Fruit fly (Drosophila melanogaster) whole organism, embryonic: ENCODE results near the gene mbm.

ENCODE experiments used
- CG10267 ChIP-seq: fragments of 200-800 bp; sonication (Bioruptor generic); optimal IDR thresholded peaks from 2 replicates; lab custom pipeline; 2018; ENCODE audit warnings: missing biosample characterization, mild to moderate bottlenecking, missing genetic modification characterization, moderate library complexity
- CG11723 ChIP-seq: fragments of 200-800 bp; sonication (Bioruptor generic); optimal IDR thresholded peaks from 2 replicates; lab custom pipeline; 2017; ENCODE audit warnings: missing biosample characterization, mild to moderate bottlenecking, missing genetic modification characterization
- CG1233 ChIP-seq: fragments of 200-800 bp; sonication (Bioruptor generic); optimal IDR thresholded peaks from 4 replicates; lab custom pipeline; 2018; ENCODE audit warnings: missing biosample characterization, mild to moderate bottlenecking, missing genetic modification characterization
- CG13287 ChIP-seq: fragments of 200-800 bp; sonication (Bioruptor generic); IDR thresholded peaks from 2 replicates; pipeline ENCODE4 v1.3.6; 2022; ENCODE audit warnings: missing biosample characterization, missing genetic modification characterization; ENCODE audit not compliant: partially characterized antibody
- CG13296 ChIP-seq: fragments of 200-800 bp; sonication (Bioruptor generic); optimal IDR thresholded peaks from 3 replicates; lab custom pipeline; 2018; ENCODE audit warnings: missing biosample characterization, mild to moderate bottlenecking, missing genetic modification characterization
- CG13424 ChIP-seq: fragments of 200-800 bp; sonication (Bioruptor generic); optimal IDR thresholded peaks from 2 replicates; lab custom pipeline; 2019; ENCODE audit warnings: missing biosample characterization, mild to moderate bottlenecking, missing genetic modification characterization, moderate library complexity
- CG15073 ChIP-seq: fragments of 200-800 bp; sonication (Bioruptor generic); optimal IDR thresholded peaks from 2 replicates; lab custom pipeline; 2016; ENCODE audit warnings: missing biosample characterization, missing genetic modification characterization
- CG15601 ChIP-seq: fragments of 200-800 bp; sonication (Bioruptor generic); optimal IDR thresholded peaks from 3 replicates; lab custom pipeline; 2019; ENCODE audit warnings: missing biosample characterization, mild to moderate bottlenecking, missing genetic modification characterization, moderate library complexity
- CG16815 ChIP-seq: fragments of 200-800 bp; sonication (Bioruptor generic); optimal IDR thresholded peaks from 3 replicates; lab custom pipeline; 2017; ENCODE audit warnings: missing biosample characterization, mild to moderate bottlenecking, missing genetic modification characterization
- CG17612 ChIP-seq: fragments of 200-800 bp; sonication (Bioruptor generic); IDR thresholded peaks from 2 replicates; pipeline ENCODE4 v1.3.6; 2022; ENCODE audit warnings: missing biosample characterization, missing genetic modification characterization
- CG17802 ChIP-seq: fragments of 200-800 bp; sonication (Bioruptor generic); optimal IDR thresholded peaks from 2 replicates; lab custom pipeline; 2018; ENCODE audit warnings: missing biosample characterization, mild to moderate bottlenecking, missing genetic modification characterization, moderate library complexity
- CG1832 ChIP-seq: fragments of 200-800 bp; sonication (Bioruptor generic); optimal IDR thresholded peaks from 2 replicates; lab custom pipeline; 2017; ENCODE audit warnings: missing biosample characterization, mild to moderate bottlenecking, missing genetic modification characterization, inconsistent platforms
- CG2120 ChIP-seq: fragments of 200-800 bp; sonication (Bioruptor generic); optimal IDR thresholded peaks from 3 replicates; lab custom pipeline; 2016; ENCODE audit warnings: missing biosample characterization, missing genetic modification characterization
- CG2129 ChIP-seq: fragments of 200-800 bp; sonication (Bioruptor generic); IDR thresholded peaks from 2 replicates; pipeline ENCODE4 v1.3.6; 2022; ENCODE audit warnings: missing biosample characterization, missing genetic modification characterization; ENCODE audit not compliant: partially characterized antibody
- CG2875 ChIP-seq: fragments of 200-800 bp; sonication (Bioruptor generic); optimal IDR thresholded peaks from 2 replicates; lab custom pipeline; 2017; ENCODE audit warnings: missing biosample characterization, mild to moderate bottlenecking, missing genetic modification characterization, missing genetic modification reagents
- CG33557 ChIP-seq: fragments of 200-800 bp; sonication (Bioruptor generic); optimal IDR thresholded peaks from 2 replicates; lab custom pipeline; 2019; ENCODE audit warnings: missing biosample characterization, mild to moderate bottlenecking, missing genetic modification characterization, moderate library complexity
- CG6765 ChIP-seq: fragments of 200-800 bp; sonication (Bioruptor generic); optimal IDR thresholded peaks from 3 replicates; lab custom pipeline; 2017; ENCODE audit warnings: missing biosample characterization, mild to moderate bottlenecking, missing genetic modification characterization
- CG7372 ChIP-seq: fragments of 200-800 bp; sonication (Bioruptor generic); IDR thresholded peaks from 2 replicates; pipeline ENCODE4 v1.3.6; 2022; ENCODE audit warnings: missing biosample characterization, missing genetic modification characterization
- CG7745 ChIP-seq: fragments of 200-800 bp; sonication (Bioruptor generic); optimal IDR thresholded peaks from 2 replicates; lab custom pipeline; 2018; ENCODE audit warnings: missing biosample characterization, mild to moderate bottlenecking, missing genetic modification characterization, moderate library complexity
- CG8089 ChIP-seq: fragments of 200-800 bp; sonication (Bioruptor generic); optimal IDR thresholded peaks from 3 replicates; lab custom pipeline; 2016; ENCODE audit warnings: missing biosample characterization, missing genetic modification characterization
- CG8290 ChIP-seq, 3 experiments: fragments of 200-800 bp; sonication (Bioruptor generic); optimal IDR thresholded peaks; 2 replicates each; lab custom pipeline; 2016 to 2019; ENCODE audit warnings: missing biosample characterization in 3 of 3, missing genetic modification characterization in 3 of 3, mild to moderate bottlenecking in 2 of 3, moderate library complexity in 1 of 3
- CG9437 ChIP-seq: fragments of 200-800 bp; sonication (Bioruptor generic); optimal IDR thresholded peaks from 2 replicates; lab custom pipeline; 2018; ENCODE audit warnings: missing biosample characterization, mild to moderate bottlenecking, missing genetic modification characterization
- D19A ChIP-seq: fragments of 200-800 bp; optimal IDR thresholded peaks from 3 replicates; lab custom pipeline; 2019; ENCODE audit warnings: missing biosample characterization, mild to moderate bottlenecking, missing genetic modification characterization, moderate library complexity
- Doc3 ChIP-seq: fragments of 200-800 bp; sonication (Bioruptor generic); IDR thresholded peaks from 3 replicates; pipeline ENCODE4 v1.3.6; 2022; ENCODE audit warnings: missing biosample characterization, missing genetic modification characterization; ENCODE audit not compliant: partially characterized antibody
- Fer3 ChIP-seq: fragments of 200-800 bp; sonication (Bioruptor generic); optimal IDR thresholded peaks from 2 replicates; lab custom pipeline; 2018; ENCODE audit warnings: missing biosample characterization, mild to moderate bottlenecking, missing genetic modification characterization, moderate library complexity
- H2.0 ChIP-seq: fragments of 200-800 bp; sonication (Bioruptor generic); IDR thresholded peaks from 2 replicates; pipeline ENCODE4 v1.3.6; 2022; ENCODE audit warnings: missing biosample characterization, missing genetic modification characterization
- Med ChIP-seq: fragments of 200-800 bp; sonication (Bioruptor generic); peaks from one replicate; lab custom pipeline; 2016; ENCODE audit warnings: missing biosample characterization, missing genetic modification characterization, mild to moderate bottlenecking, inconsistent platforms, moderate library complexity
- Poxn ChIP-seq: fragments of 200-800 bp; sonication (Bioruptor generic); IDR thresholded peaks from 2 replicates; pipeline ENCODE4 v1.3.6; 2022; ENCODE audit warnings: missing biosample characterization, missing genetic modification characterization
- Rx ChIP-seq: fragments of 200-800 bp; sonication (Bioruptor generic); IDR thresholded peaks from 2 replicates; pipeline ENCODE4 v1.3.6; 2022; ENCODE audit warnings: missing biosample characterization, missing genetic modification characterization
- Sry-β ChIP-seq: fragments of 200-800 bp; sonication (Bioruptor generic); optimal IDR thresholded peaks from 2 replicates; lab custom pipeline; 2018; ENCODE audit warnings: missing biosample characterization, mild to moderate bottlenecking, missing genetic modification characterization, moderate library complexity
- Xrp1 ChIP-seq: fragments of 200-800 bp; sonication (Bioruptor generic); IDR thresholded peaks from 2 replicates; pipeline ENCODE4 v1.3.6; 2022; ENCODE audit warnings: missing biosample characterization, missing genetic modification characterization
- ara ChIP-seq: fragments of 200-800 bp; sonication (Bioruptor generic); IDR thresholded peaks from 2 replicates; pipeline ENCODE4 v1.3.6; 2022; ENCODE audit warnings: missing biosample characterization, missing genetic modification characterization
- bbx ChIP-seq: fragments of 200-800 bp; sonication (Bioruptor generic); IDR thresholded peaks from 2 replicates; pipeline ENCODE4 v1.3.6; 2022; ENCODE audit warnings: missing biosample characterization, missing genetic modification characterization; ENCODE audit not compliant: partially characterized antibody
- btn ChIP-seq: fragments of 200-800 bp; sonication (Bioruptor generic); optimal IDR thresholded peaks from 2 replicates; lab custom pipeline; 2016; ENCODE audit warnings: missing biosample characterization, missing genetic modification characterization
- cas ChIP-seq: fragments of 200-800 bp; sonication (Bioruptor generic); IDR thresholded peaks from 2 replicates; pipeline ENCODE4 v1.3.6; 2022; ENCODE audit warnings: missing biosample characterization, missing genetic modification characterization
- ci ChIP-seq: fragments of 200-800 bp; sonication (Bioruptor generic); IDR thresholded peaks from 3 replicates; pipeline ENCODE4 v1.3.6; 2022; ENCODE audit warnings: missing biosample characterization, missing genetic modification characterization
- crc ChIP-seq: fragments of 200-800 bp; sonication (Bioruptor generic); optimal IDR thresholded peaks from 2 replicates; lab custom pipeline; 2016; ENCODE audit warnings: missing biosample characterization, missing genetic modification characterization
- crp ChIP-seq, 2 experiments: fragments of 200-800 bp; sonication (Bioruptor generic); optimal IDR thresholded peaks; 2 replicates in 1 of 2; 3 replicates in 1 of 2; lab custom pipeline; 2017; ENCODE audit warnings: missing biosample characterization in 2 of 2, missing genetic modification characterization in 2 of 2, mild to moderate bottlenecking in 1 of 2, moderate library complexity in 1 of 2
- dmrt99B ChIP-seq: fragments of 200-800 bp; sonication (Bioruptor generic); optimal IDR thresholded peaks from 2 replicates; lab custom pipeline; 2018; ENCODE audit warnings: missing biosample characterization, mild to moderate bottlenecking, missing genetic modification characterization, moderate library complexity
- ems ChIP-seq: fragments of 200-800 bp; sonication (Bioruptor generic); optimal IDR thresholded peaks from 3 replicates; lab custom pipeline; 2016; ENCODE audit warnings: missing biosample characterization, missing genetic modification characterization
- hb ChIP-seq: fragments of 200-800 bp; sonication (Bioruptor generic); IDR thresholded peaks from 3 replicates; pipeline ENCODE4 v1.3.6; 2022; ENCODE audit warnings: missing biosample characterization, missing genetic modification characterization; ENCODE audit not compliant: partially characterized antibody
- jing ChIP-seq: fragments of 200-800 bp; sonication (Bioruptor generic); optimal IDR thresholded peaks from 2 replicates; lab custom pipeline; 2018; ENCODE audit warnings: missing biosample characterization, mild to moderate bottlenecking, missing genetic modification characterization
- knrl ChIP-seq: fragments of 200-800 bp; sonication (Bioruptor generic); IDR thresholded peaks from 3 replicates; pipeline ENCODE4 v1.3.6; 2022; ENCODE audit warnings: missing biosample characterization, missing genetic modification characterization; ENCODE audit not compliant: partially characterized antibody
- lab ChIP-seq: fragments of 200-800 bp; sonication (Bioruptor generic); optimal IDR thresholded peaks from 3 replicates; lab custom pipeline; 2017; ENCODE audit warnings: missing biosample characterization, missing genetic modification characterization, mild to moderate bottlenecking, moderate library complexity, missing genetic modification reagents
- maf-S ChIP-seq: fragments of 200-800 bp; sonication (Bioruptor generic); optimal IDR thresholded peaks from 2 replicates; lab custom pipeline; 2016; ENCODE audit warnings: missing biosample characterization, missing genetic modification characterization
- nmo ChIP-seq: fragments of 200-800 bp; sonication (Bioruptor generic); optimal IDR thresholded peaks from 2 replicates; lab custom pipeline; 2018; ENCODE audit warnings: missing biosample characterization, mild to moderate bottlenecking, missing genetic modification characterization, moderate library complexity
- so ChIP-seq: fragments of 200-800 bp; sonication (Bioruptor generic); IDR thresholded peaks from 3 replicates; pipeline ENCODE4 v1.3.6; 2022; ENCODE audit warnings: missing biosample characterization, missing genetic modification characterization
- sob ChIP-seq: fragments of 200-800 bp; sonication (Bioruptor generic); IDR thresholded peaks from 2 replicates; pipeline ENCODE4 v1.3.6; 2022; ENCODE audit warnings: missing biosample characterization, missing genetic modification characterization

Gene mbm

DNA sequence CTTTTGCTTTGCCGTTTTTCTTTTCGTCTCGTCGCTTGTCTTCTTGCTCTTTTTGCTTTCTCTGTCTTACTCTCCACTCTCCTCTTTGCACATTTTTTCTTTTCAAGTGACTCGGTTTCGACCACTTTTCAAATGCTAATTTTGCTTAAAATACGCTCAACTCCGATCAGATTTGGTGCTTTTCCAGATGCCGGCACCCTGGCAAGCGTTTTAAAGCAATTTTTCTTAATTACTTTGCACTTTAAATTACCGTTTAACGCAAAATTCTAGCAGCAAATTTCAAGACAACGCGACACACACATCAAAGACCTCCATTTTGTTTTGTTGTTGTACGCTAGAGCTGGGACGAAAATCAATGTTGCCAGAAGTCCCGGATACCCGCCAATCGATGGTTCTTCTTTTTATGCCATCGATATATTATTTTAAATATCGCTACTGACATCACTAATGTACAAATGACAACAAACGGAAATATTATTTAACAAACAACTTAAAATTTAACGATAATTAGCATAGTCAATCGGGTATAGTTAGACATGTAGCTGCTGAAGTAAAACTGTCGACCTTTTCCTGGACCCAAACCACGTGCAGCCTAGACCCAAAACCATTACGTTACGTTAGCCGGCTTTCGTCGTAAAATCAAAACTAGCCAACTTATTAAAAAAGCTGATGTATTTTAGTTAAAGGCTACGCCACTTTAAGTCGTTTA is 22.9 kb downstream of the mbm start, which contains the start of gene kis (continued):
- TF ChIP-seq Med (GFP tag; lab: Kevin White, UChicago) (peak; percentile 91), crp (GFP tag; optimal IDR thresholded peaks at IDR 0.05; lab: Kevin White, UChicago) (peak in 1 of 2 experiments; percentile 3), CG13296 (peak; percentile 30), crc (GFP tag; lab: Kevin White, UChicago) (no peak), CG1832 (no peak), bbx (peak; percentile 98), so (peak; percentile 41; the same call in 1 of the 3 replicates), CG11723 (no peak), Rx (GFP tag; lab: Robert Waterston, UW) (no peak), CG1233 (GFP tag; lab: Kevin White, UChicago) (no peak), CG8290 (GFP tag; optimal IDR thresholded peaks at IDR 0.05; lab: Kevin White, UChicago) (peak; percentile 49), CG8290 (tag; optimal IDR thresholded peaks at IDR 0.05; lab: Kevin White, UChicago) (peak in 1 of 2 experiments; percentile 60), CG13424 (tag; lab: Kevin White, UChicago) (peak; percentile 22), CG15601 (tag; lab: Kevin White, UChicago) (peak; percentile 54), CG15073 (no peak), ara (GFP tag; lab: Robert Waterston, UW) (no peak), lab (GFP tag; lab: Kevin White, UChicago) (peak; percentile 66), knrl (GFP tag; lab: Robert Waterston, UW) (peak; percentile 98), CG2875 (GFP tag; lab: Kevin White, UChicago) (no peak), dmrt99B (no peak), Xrp1 (GFP tag; lab: Robert Waterston, UW) (no peak; the same call in 1 of the 2 replicates), CG33557 (GFP tag; lab: Kevin White, UChicago) (peak; percentile 8), CG10267 (tag; lab: Kevin White, UChicago) (peak; percentile 72), H2.0 (GFP tag; lab: Robert Waterston, UW) (no peak), ci (GFP tag; lab: Robert Waterston, UW) (peak; percentile 34; the same call in 1 of the 3 replicates), cas (GFP tag; lab: Robert Waterston, UW) (no peak), CG7372 (GFP tag; lab: Robert Waterston, UW) (no peak), ems (GFP tag; lab: Kevin White, UChicago) (no peak), Doc3 (GFP tag; lab: Robert Waterston, UW) (peak; percentile 95), CG7745 (tag; lab: Kevin White, UChicago) (peak; percentile 73), D19A (peak; percentile 22), CG17802 (tag; lab: Kevin White, UChicago) (no peak), Fer3 (tag; lab: Kevin White, UChicago) (peak; percentile 37), CG16815 (GFP tag; lab: Kevin White, UChicago) (no peak), CG13287 (GFP tag; lab: Robert Waterston, UW) (peak; percentile 98), Sry-β (GFP tag; lab: Kevin White, UChicago) (peak; percentile 43), CG17612 (no peak), CG9437 (GFP tag; lab: Kevin White, UChicago) (peak; percentile 100), sob (GFP tag; lab: Robert Waterston, UW) (peak; percentile 64; the same call in 1 of the 2 replicates), CG6765 (GFP tag; lab: Kevin White, UChicago) (no peak), nmo (GFP tag; lab: Kevin White, UChicago) (peak; percentile 74), maf-S (GFP tag; lab: Kevin White, UChicago) (peak; percentile 46), CG2129 (GFP tag; lab: Robert Waterston, UW) (peak; percentile 93), CG8089 (GFP tag; lab: Kevin White, UChicago) (no peak), jing (GFP tag; lab: Kevin White, UChicago) (no peak), Poxn (GFP tag; lab: Robert Waterston, UW) (no peak), btn (GFP tag; lab: Kevin White, UChicago) (peak; percentile 2), CG2120 (GFP tag; lab: Kevin White, UChicago) (peak; percentile 67), hb (peak; percentile 91)
